Worm (Caenorhabditis elegans) whole organism, mixed stage, embryonic: ENCODE data around the gene C03H12.1.

Experiments
- hlh-1 ChIP-seq: fragments of 150-350 bp; optimal IDR thresholded peaks from 2 replicates; lab custom pipeline; 2014; ENCODE audit warnings: missing biosample characterization, missing genetic modification reagents, missing genetic modification characterization
- lsy-2 ChIP-seq: fragments of 150-350 bp; optimal IDR thresholded peaks from 2 replicates; lab custom pipeline; 2014; ENCODE audit warnings: missing biosample characterization, missing genetic modification characterization
- nhr-237 ChIP-seq: fragments of 150-350 bp; optimal IDR thresholded peaks from 2 replicates; lab custom pipeline; 2014; ENCODE audit warnings: missing biosample characterization, missing genetic modification characterization
- nhr-76 ChIP-seq: sonication (generic microtip); optimal IDR thresholded peaks from 2 replicates; lab custom pipeline; 2017; ENCODE audit warnings: missing biosample characterization, missing genetic modification characterization
- pha-4 ChIP-seq: fragments of 150-350 bp; optimal IDR thresholded peaks from 2 replicates; lab custom pipeline; 2018; ENCODE audit warnings: missing biosample characterization, missing genetic modification reagents, missing genetic modification characterization
- snpc-4 ChIP-seq: fragments of 150-350 bp; optimal IDR thresholded peaks from 2 replicates; lab custom pipeline; 2014; ENCODE audit warnings: missing biosample characterization, missing genetic modification characterization
- unc-62 ChIP-seq: fragments of 150-350 bp; optimal IDR thresholded peaks from 2 replicates; lab custom pipeline; 2014; ENCODE audit warnings: missing biosample characterization, missing genetic modification reagents, missing genetic modification characterization
- ztf-11 ChIP-seq: fragments of 150-350 bp; optimal IDR thresholded peaks from 2 replicates; lab custom pipeline; 2014; ENCODE audit warnings: missing biosample characterization, missing genetic modification characterization

DNA sequence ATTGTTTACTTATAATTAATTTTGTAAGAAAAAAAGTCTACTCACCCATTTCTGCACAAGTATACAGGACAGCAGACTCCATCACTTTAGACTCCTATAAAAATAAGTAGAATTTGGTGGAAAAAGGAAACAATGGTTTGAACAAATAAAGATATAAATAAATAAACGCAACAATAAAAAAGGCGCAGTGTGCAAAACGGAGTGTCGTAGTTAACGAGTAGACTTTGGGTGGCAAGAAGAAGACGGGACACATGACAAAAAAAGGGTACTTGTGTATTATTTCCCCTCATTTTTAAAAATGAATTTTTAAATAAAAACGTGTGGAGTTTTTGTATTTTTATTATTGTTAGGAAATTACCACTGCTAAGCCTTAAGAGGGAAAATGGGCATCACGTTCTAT is 42.0 kb upstream of the C03H12.1 start, which contains the start of gene F59D12.5:
- TF ChIP-seq lsy-2 (no peak), snpc-4 (tag; lab: Kevin White, UChicago) (no peak), unc-62 (GFP tag; lab: Kevin White, UChicago) (no peak), hlh-1 (no peak), ztf-11 (tag; lab: Kevin White, UChicago) (no peak), nhr-237 (tag; lab: Kevin White, UChicago) (no peak), pha-4 (no peak), nhr-76 (tag; lab: Kevin White, UChicago) (no peak)
